Fruit fly (Drosophila melanogaster): ENCODE measurements around the gene VhaAC39-2.

Gene VhaAC39-2

DNA sequence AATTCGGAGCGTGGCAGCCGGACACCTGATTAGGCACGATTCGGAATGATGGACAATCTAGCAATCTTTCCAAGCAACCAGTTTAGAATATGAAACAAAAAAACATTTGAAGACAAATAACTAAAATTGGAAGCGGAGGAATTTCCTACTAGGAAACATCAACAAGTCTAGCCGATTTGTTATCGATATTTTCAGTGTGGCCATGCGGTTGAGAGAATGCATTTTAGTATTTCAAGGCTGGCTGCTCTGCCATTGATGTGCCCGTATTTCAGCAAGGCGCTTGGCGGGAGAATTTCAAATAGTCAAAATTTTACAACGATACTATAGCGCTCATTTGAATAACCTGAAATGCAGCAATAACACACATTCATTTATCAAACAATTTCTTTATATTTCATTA lies 31.3 kb downstream of the VhaAC39-2 start, which contains the start of gene CG31457:
TSS of gene CG31457 (minus strand) at position 186 of the 400 bp plus-strand sequence.
- no peak for TF ChIP-seq ttk (optimal IDR thresholded peaks at IDR 0.05)
- TF ChIP-seq Sin3A (optimal IDR thresholded peaks at IDR 0.05) = no peak
- no peak for TF ChIP-seq psq (optimal IDR thresholded peaks at IDR 0.05)
- no peak for TF ChIP-seq insv (optimal IDR thresholded peaks at IDR 0.05)
- no peak for TF ChIP-seq h (optimal IDR thresholded peaks at IDR 0.05)
- no peak for TF ChIP-seq Myc (optimal IDR thresholded peaks at IDR 0.05)

DNA sequence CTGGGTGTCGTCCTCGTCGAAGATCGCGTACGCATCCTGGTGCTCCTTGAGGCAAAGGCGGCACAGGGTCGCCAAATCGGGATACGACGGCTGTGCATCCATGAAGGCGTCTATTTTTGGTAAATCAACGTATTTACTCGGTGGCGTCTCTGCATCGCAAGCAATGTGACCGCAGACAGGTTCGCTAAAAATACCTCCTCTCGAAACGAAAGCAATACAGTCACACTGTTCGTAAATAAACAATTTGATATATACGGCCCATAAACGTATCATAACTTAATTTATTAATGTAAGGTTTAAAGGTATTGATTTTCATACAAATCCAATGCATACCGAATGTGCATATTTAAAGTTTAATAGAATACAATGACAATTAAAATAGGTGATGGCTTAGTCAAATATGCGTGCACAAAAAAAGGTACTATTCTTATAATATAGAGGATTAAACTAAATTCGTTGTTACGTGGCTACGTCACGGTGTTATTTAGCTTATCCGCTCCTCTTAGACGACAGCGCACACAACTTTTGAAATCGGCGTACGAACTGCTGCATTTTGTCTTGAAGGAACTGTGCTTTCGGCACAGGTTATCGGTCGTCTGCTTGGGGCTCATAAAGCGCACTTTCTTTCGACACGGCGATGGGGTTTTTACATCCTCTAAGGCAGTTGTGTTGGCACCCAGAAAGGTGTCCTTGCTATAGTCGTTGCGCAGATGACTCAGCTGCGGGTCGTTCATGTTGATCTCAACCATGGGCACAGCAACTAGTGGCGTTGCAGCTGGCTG lies 32.7 kb downstream of the VhaAC39-2 start, which contains the start of gene CG31365:
TSS of gene CG31365 (minus strand) at position 182 of the 782 bp plus-strand sequence.
- TF ChIP-seq Sin3A (optimal IDR thresholded peaks at IDR 0.05) (no peak), ttk (optimal IDR thresholded peaks at IDR 0.05) (no peak), Myc (optimal IDR thresholded peaks at IDR 0.05) (no peak), psq (optimal IDR thresholded peaks at IDR 0.05) (no peak), h (optimal IDR thresholded peaks at IDR 0.05) (no peak), insv (optimal IDR thresholded peaks at IDR 0.05) (no peak)

dm6 chr3R:23120933-23121332 lies 38.2 kb downstream of the VhaAC39-2 start:
- TF ChIP-seq Myc (optimal IDR thresholded peaks at IDR 0.05) (no peak), psq (optimal IDR thresholded peaks at IDR 0.05) (no peak), insv (optimal IDR thresholded peaks at IDR 0.05) (no peak), ttk (optimal IDR thresholded peaks at IDR 0.05) (no peak), h (optimal IDR thresholded peaks at IDR 0.05) (no peak), Sin3A (optimal IDR thresholded peaks at IDR 0.05) (no peak)

DNA sequence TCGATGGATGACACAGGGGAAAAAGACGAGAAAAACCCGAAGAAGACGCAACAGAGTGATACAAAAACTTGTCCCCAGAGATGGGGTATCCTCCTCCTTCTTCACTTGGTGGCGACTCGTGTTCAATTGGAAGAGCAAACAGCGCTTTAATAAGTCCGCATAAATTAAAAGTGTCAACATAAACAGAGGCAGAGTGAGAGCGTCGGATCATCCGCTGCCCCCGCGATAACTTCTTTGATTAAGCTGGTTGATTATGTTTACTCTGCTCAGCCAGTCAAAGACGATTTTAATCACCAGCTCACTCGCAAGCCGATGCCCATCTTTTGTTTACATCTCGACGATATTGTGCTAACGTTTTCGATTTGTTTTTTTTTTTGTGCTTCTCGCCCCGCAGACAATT lies 39.2 kb downstream of the VhaAC39-2 start:
- TF ChIP-seq ttk (optimal IDR thresholded peaks at IDR 0.05) (no peak), Myc (optimal IDR thresholded peaks at IDR 0.05) (no peak), Sin3A (optimal IDR thresholded peaks at IDR 0.05) (no peak), insv (optimal IDR thresholded peaks at IDR 0.05) (no peak), h (optimal IDR thresholded peaks at IDR 0.05) (no peak), psq (optimal IDR thresholded peaks at IDR 0.05) (no peak)

DNA sequence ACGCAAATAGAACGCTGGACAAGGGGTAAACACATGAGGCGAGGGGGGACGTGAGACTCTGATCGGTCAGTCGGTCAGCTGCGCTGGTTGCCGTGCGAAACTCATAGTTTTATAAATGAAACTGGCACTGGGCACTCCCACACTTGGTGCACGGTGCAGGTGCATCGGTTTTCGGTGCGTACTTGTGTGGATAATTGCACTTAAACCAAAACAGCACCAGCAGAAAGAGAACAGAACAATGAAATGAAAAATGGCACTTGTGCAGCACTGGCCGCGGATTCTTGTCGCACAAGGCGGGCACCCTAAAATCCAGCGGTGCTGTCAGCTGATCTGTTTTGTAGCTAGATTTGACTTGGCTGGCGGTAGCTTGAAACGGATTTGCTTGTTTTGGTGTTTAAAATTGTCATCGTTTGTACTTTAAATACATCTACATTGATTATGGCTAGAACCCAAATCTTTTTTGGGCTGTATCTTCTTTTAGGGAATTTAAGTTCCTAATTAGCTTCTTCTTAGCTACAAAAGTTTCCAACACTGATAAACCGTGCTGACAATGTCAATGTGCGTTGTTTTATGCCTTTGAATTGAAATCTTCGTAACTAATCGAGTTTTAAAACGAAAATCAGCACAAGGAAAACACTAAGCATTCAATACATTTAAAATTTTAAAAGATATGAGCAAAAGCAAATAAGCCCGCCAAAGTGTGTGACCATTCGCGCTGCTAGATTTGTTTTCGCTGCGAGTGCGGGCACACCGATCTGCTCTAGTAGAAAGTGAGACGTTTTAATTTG lies 41.2 kb downstream of the VhaAC39-2 start, which contains the start of the genes Rassf and CenB1A:
TSS of gene Rassf (minus strand) at position 249 of the 788 bp plus-strand sequence.
TSS of gene CenB1A (plus strand) at position 718 of the 788 bp plus-strand sequence.
- no peak for TF ChIP-seq ttk (optimal IDR thresholded peaks at IDR 0.05)
- no peak for TF ChIP-seq psq (optimal IDR thresholded peaks at IDR 0.05)
- no peak for TF ChIP-seq insv (optimal IDR thresholded peaks at IDR 0.05)
- TF ChIP-seq Sin3A (optimal IDR thresholded peaks at IDR 0.05) = no peak
- TF ChIP-seq Myc (optimal IDR thresholded peaks at IDR 0.05) = no peak
- no peak for TF ChIP-seq h (optimal IDR thresholded peaks at IDR 0.05)

DNA sequence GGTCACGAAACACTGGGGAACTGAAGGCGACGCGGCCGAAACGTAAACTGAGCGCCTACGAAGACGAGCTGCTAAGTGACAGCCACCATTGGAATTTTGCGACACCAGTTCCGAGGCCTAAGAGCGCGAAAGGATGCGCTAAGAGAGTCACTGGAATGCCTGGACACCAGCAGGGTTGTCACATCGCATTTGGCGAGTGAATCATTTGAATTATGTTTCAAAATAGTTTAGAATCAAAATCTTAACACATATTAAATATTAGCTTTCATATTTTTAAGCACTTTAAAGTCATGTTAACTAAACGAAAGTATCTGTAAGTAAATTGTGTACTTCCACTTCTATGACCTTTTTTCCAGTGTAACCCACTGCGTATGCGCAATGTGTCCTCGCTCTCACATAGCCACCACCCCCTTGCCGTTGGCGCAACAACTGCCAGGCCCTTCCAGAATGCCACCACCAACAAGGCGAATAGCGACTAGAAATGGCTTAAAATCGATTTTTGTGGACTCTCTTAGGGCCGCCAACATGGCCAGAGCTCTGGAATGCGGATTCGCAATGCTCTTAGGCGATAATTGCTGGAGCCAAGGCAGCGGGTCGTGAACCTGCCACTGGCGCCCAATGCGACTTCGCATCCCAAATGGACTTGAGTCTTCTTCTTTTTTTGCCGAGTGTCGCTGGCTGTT lies 46.3 kb downstream of the VhaAC39-2 start, which contains the start of gene Cow:
TSS of gene Cow (minus strand) at position 51 of the 683 bp plus-strand sequence.
- no peak for TF ChIP-seq ttk (optimal IDR thresholded peaks at IDR 0.05)
- no peak for TF ChIP-seq psq (optimal IDR thresholded peaks at IDR 0.05)
- TF ChIP-seq insv (optimal IDR thresholded peaks at IDR 0.05) = no peak
- TF ChIP-seq Sin3A (optimal IDR thresholded peaks at IDR 0.05) = no peak
- no peak for TF ChIP-seq h (optimal IDR thresholded peaks at IDR 0.05)
- no peak for TF ChIP-seq Myc (optimal IDR thresholded peaks at IDR 0.05)

- TF ChIP-seq Myc (optimal IDR thresholded peaks at IDR 0.05) = no peak
- TF ChIP-seq insv (optimal IDR thresholded peaks at IDR 0.05) = no peak
- no peak for TF ChIP-seq h (optimal IDR thresholded peaks at IDR 0.05)
- no peak for TF ChIP-seq ttk (optimal IDR thresholded peaks at IDR 0.05)
- no peak for TF ChIP-seq psq (optimal IDR thresholded peaks at IDR 0.05)
- TF ChIP-seq Sin3A (optimal IDR thresholded peaks at IDR 0.05) = no peak
These were observed 48.4 kb downstream of the VhaAC39-2 start for dm6 chr3R:23110724-23111123.
